Worm (Caenorhabditis elegans): ENCODE results near the gene F08F8.7.

- no peak for TF ChIP-seq snpc-4 (tag; optimal IDR thresholded peaks at IDR 0.05)
- TF ChIP-seq lin-13 (tag; optimal IDR thresholded peaks at IDR 0.05) = no peak
- no peak for TF ChIP-seq sptf-1 (tag; optimal IDR thresholded peaks at IDR 0.05)
- no peak for TF ChIP-seq mls-2 (tag; optimal IDR thresholded peaks at IDR 0.05)
- no peak for TF ChIP-seq sem-2 (GFP tag; optimal IDR thresholded peaks at IDR 0.05)
- no peak for TF ChIP-seq ztf-11 (tag; optimal IDR thresholded peaks at IDR 0.05)
- TF ChIP-seq unc-120 (tag; optimal IDR thresholded peaks at IDR 0.05; ENCODE audit: poor library complexity, severe bottlenecking) = no peak
- TF ChIP-seq unc-62 (GFP tag; optimal IDR thresholded peaks at IDR 0.05) = no peak
- TF ChIP-seq ham-2 (GFP tag; optimal IDR thresholded peaks at IDR 0.05) = no peak
- no peak for TF ChIP-seq lsy-2 (tag; optimal IDR thresholded peaks at IDR 0.05)
- TF ChIP-seq drap-1 (GFP tag; optimal IDR thresholded peaks at IDR 0.05) = no peak
- no peak for TF ChIP-seq hlh-1 (tag; optimal IDR thresholded peaks at IDR 0.05)
- TF ChIP-seq nhr-76 (tag; optimal IDR thresholded peaks at IDR 0.05) = no peak
- no peak for TF ChIP-seq elt-1 (tag; optimal IDR thresholded peaks at IDR 0.05; ENCODE audit: borderline replicate concordance, insufficient read depth)
Observed at ce11 chrIII:7373802-7374435, 27.0 kb upstream of the F08F8.7 start.

All from whole organism, mixed stage, embryonic.